Worm (Caenorhabditis elegans) whole organism, L4 larva: ENCODE measurements around the gene Y49F6B.14.
"Not testable (repeated sequence)": the region's sequence is repeated elsewhere in the genome, so short reads cannot be mapped to it uniquely, and the experiment has no call there.

Source experiments
- F37D6.2 ChIP-seq: sonication (generic microtip); optimal IDR thresholded peaks from 2 replicates; lab custom pipeline; 2016; ENCODE audit warnings: mild to moderate bottlenecking, missing genetic modification characterization, missing compliant biosample characterization
- aly-2 ChIP-seq: sonication (generic microtip); optimal IDR thresholded peaks from 2 replicates; lab custom pipeline; 2018; ENCODE audit warnings: missing biosample characterization, missing genetic modification characterization
- fkh-10 ChIP-seq: fragments of 150-350 bp; optimal IDR thresholded peaks from 2 replicates; lab custom pipeline; 2014; ENCODE audit warnings: missing biosample characterization, missing genetic modification reagents, missing genetic modification characterization
- hlh-30 ChIP-seq: sonication (generic microtip); optimal IDR thresholded peaks from 2 replicates; lab custom pipeline; 2017; ENCODE audit warnings: antibody characterized with exemption, mild to moderate bottlenecking, missing genetic modification characterization, missing compliant biosample characterization; ENCODE audit not compliant: insufficient read depth
- jun-1 ChIP-seq: fragments of 150-350 bp; optimal IDR thresholded peaks from 2 replicates; lab custom pipeline; 2014; ENCODE audit warnings: missing biosample characterization, missing genetic modification reagents, missing genetic modification characterization
- lin-29 ChIP-seq: fragments of 200-800 bp; sonication (Bioruptor generic); IDR thresholded peaks from 2 replicates; pipeline ENCODE4 v1.3.6; 2022; ENCODE audit warnings: missing genetic modification reagents, missing genetic modification characterization, missing compliant biosample characterization
- lin-39 ChIP-seq: fragments of 150-350 bp; optimal IDR thresholded peaks from 2 replicates; lab custom pipeline; 2014; ENCODE audit warnings: missing biosample characterization, missing genetic modification reagents, missing genetic modification characterization
- nhr-6 ChIP-seq: fragments of 150-350 bp; optimal IDR thresholded peaks from 2 replicates; lab custom pipeline; 2014; ENCODE audit warnings: missing biosample characterization, missing genetic modification characterization
- nhr-77 ChIP-seq: fragments of 150-350 bp; optimal IDR thresholded peaks from 2 replicates; lab custom pipeline; 2014; ENCODE audit warnings: missing biosample characterization, missing genetic modification characterization
- unc-39 ChIP-seq: sonication (generic microtip); optimal IDR thresholded peaks from 2 replicates; lab custom pipeline; 2017; ENCODE audit warnings: missing biosample characterization, missing genetic modification characterization
- zip-11 ChIP-seq: fragments of 200-800 bp; sonication (Bioruptor generic); IDR thresholded peaks from 2 replicates; pipeline ENCODE4 v1.3.6; 2022; ENCODE audit warnings: missing genetic modification characterization, missing compliant biosample characterization

DNA sequence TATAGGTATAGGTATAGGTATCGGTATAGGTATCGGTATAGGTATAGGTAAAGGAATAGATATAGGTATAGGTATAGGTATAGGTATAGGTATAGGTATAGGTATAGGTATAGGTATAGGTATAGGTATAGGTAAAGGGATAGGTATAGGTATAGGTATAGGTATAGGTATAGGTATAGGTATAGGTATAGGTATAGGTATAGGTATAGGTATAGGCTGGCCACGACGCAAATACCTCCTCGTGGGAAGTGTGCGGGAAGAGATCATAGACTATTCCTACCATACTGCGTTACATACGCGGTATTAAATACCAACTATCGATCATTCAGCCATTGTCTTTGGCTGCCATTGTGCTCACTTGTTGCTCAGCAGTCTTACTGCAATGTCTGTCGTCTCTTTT lies 24.5 kb downstream of the Y49F6B.14 start, which contains the start of gene fbxb-112:
- not testable (repeated sequence) for TF ChIP-seq lin-39 (tag; lab: Kevin White, UChicago); nhr-77 (tag; lab: Kevin White, UChicago); unc-39; aly-2 (tag; lab: Kevin White, UChicago); hlh-30 (tag; lab: Kevin White, UChicago); jun-1 (tag; lab: Kevin White, UChicago); lin-29 (GFP tag; lab: Robert Waterston, UW); nhr-6 (tag; lab: Kevin White, UChicago); fkh-10 (GFP tag; lab: Kevin White, UChicago); zip-11 (GFP tag; lab: Robert Waterston, UW); F37D6.2 (tag; lab: Kevin White, UChicago)
